Worm (Caenorhabditis elegans): ENCODE results near the gene F49C5.5.

DNA sequence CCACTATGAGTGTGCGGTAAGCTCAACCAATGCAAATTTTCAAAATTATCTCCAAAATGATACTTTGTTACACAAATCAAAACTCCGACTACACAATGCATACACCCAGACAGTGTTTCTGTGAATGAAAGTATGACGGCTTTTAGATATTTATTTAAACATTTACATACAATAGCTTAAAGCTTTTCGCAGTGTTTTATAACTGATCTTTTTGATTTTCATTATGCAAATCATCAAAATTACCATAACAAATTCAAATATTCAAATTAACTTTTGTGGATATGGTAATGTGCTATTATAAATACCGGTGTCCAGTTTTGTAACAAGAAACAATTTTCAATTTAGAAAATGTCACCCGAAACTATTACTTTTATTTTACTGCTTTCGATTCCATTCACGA is at the start of gene F49C5.5, which contains the start of gene F49C5.10:
- TF ChIP-seq him-1 (tag; optimal IDR thresholded peaks at IDR 0.05) = no peak
- no peak for TF ChIP-seq dao-5 (tag; optimal IDR thresholded peaks at IDR 0.05)
